Worm (Caenorhabditis elegans) whole organism, L4 larva: ENCODE results near the gene C05G5.5.

Experiments used
- F44E2.7 ChIP-seq: fragments of 200-800 bp; sonication (Bioruptor generic); IDR thresholded peaks from 2 replicates; pipeline ENCODE4 v2.1.2; 2022; ENCODE audit warnings: missing genetic modification characterization, missing compliant biosample characterization
- R02D3.7 ChIP-seq: fragments of 150-350 bp; sonication (generic microtip); optimal IDR thresholded peaks from 3 replicates; lab custom pipeline; 2014; ENCODE audit warnings: missing biosample characterization, missing genetic modification characterization
- T26A8.4 ChIP-seq: fragments of 200-800 bp; sonication (Bioruptor generic); IDR thresholded peaks from 2 replicates; pipeline ENCODE4 v1.3.6; 2022; ENCODE audit warnings: missing genetic modification characterization, missing compliant biosample characterization
- Y48G9A.11 ChIP-seq: fragments of 200-800 bp; sonication (Bioruptor generic); IDR thresholded peaks from 2 replicates; pipeline ENCODE4 v1.3.6; 2022; ENCODE audit warnings: missing genetic modification reagents, missing genetic modification characterization, missing compliant biosample characterization
- Y75B8A.6 ChIP-seq: fragments of 200-800 bp; sonication (Bioruptor generic); IDR thresholded peaks from 2 replicates; pipeline ENCODE4 v1.3.6; 2022; ENCODE audit warnings: missing genetic modification reagents, missing genetic modification characterization, missing compliant biosample characterization
- ZK337.2 ChIP-seq: fragments of 200-800 bp; sonication (Bioruptor generic); IDR thresholded peaks from 2 replicates; pipeline ENCODE4 v1.3.6; 2022; ENCODE audit warnings: missing genetic modification reagents, missing genetic modification characterization, missing compliant biosample characterization
- ZK546.5 ChIP-seq, 2 experiments: sonication (generic microtip); optimal IDR thresholded peaks; 2 replicates each; lab custom pipeline; 2017; ENCODE audit warnings: missing biosample characterization in 2 of 2, missing genetic modification characterization in 2 of 2
- aha-1 ChIP-seq: fragments of 150-350 bp; peaks from one replicate; lab custom pipeline; 2014; ENCODE audit warnings: missing biosample characterization, missing genetic modification characterization
- ceh-28 ChIP-seq: fragments of 150-350 bp; optimal IDR thresholded peaks from 2 replicates; lab custom pipeline; 2014; ENCODE audit warnings: missing biosample characterization, missing genetic modification reagents, missing genetic modification characterization
- ceh-62 ChIP-seq: sonication (generic microtip); optimal IDR thresholded peaks from 2 replicates; lab custom pipeline; 2017; ENCODE audit warnings: missing biosample characterization, missing genetic modification characterization
- ceh-82 ChIP-seq: sonication (generic microtip); optimal IDR thresholded peaks from 2 replicates; lab custom pipeline; 2017; ENCODE audit warnings: missing biosample characterization, missing genetic modification characterization
- cey-2 ChIP-seq: sonication (generic microtip); optimal IDR thresholded peaks from 3 replicates; lab custom pipeline; 2017; ENCODE audit warnings: missing genetic modification characterization, mild to moderate bottlenecking, missing compliant biosample characterization, antibody characterized with exemption, borderline replicate concordance; ENCODE audit not compliant: insufficient read depth
- daf-12 ChIP-seq: fragments of 150-350 bp; optimal IDR thresholded peaks from 2 replicates; lab custom pipeline; 2014; ENCODE audit warnings: missing biosample characterization, missing genetic modification reagents, missing genetic modification characterization
- daf-8 ChIP-seq: fragments of 200-800 bp; sonication (Bioruptor generic); IDR thresholded peaks from 2 replicates; pipeline ENCODE4 v1.3.6; 2022; ENCODE audit warnings: missing genetic modification characterization, missing compliant biosample characterization
- dmd-6 ChIP-seq: fragments of 200-800 bp; sonication (Bioruptor generic); IDR thresholded peaks from 2 replicates; pipeline ENCODE4 v1.3.6; 2022; ENCODE audit warnings: missing genetic modification reagents, missing genetic modification characterization, missing compliant biosample characterization
- dpl-1 ChIP-seq: fragments of 150-350 bp; optimal IDR thresholded peaks from 2 replicates; lab custom pipeline; 2014; ENCODE audit warnings: missing biosample characterization, missing genetic modification reagents, missing genetic modification characterization
- dve-1 ChIP-seq: sonication (generic microtip); optimal IDR thresholded peaks from 2 replicates; lab custom pipeline; 2017; ENCODE audit warnings: antibody characterized with exemption, mild to moderate bottlenecking, missing genetic modification characterization, missing compliant biosample characterization; ENCODE audit not compliant: insufficient read depth
- egl-27 ChIP-seq: sonication (generic microtip); optimal IDR thresholded peaks from 3 replicates; lab custom pipeline; 2017; ENCODE audit warnings: missing biosample characterization, missing genetic modification reagents, missing genetic modification characterization
- egl-43 ChIP-seq: fragments of 200-800 bp; sonication (Bioruptor generic); IDR thresholded peaks from 2 replicates; pipeline ENCODE4 v1.3.6; 2022; ENCODE audit warnings: missing genetic modification reagents, missing genetic modification characterization, missing compliant biosample characterization
- fkh-10 ChIP-seq: fragments of 150-350 bp; optimal IDR thresholded peaks from 2 replicates; lab custom pipeline; 2014; ENCODE audit warnings: missing biosample characterization, missing genetic modification reagents, missing genetic modification characterization
- fos-1 ChIP-seq: fragments of 150-350 bp; optimal IDR thresholded peaks from 2 replicates; lab custom pipeline; 2014; ENCODE audit warnings: missing biosample characterization, missing genetic modification characterization
- hmg-1.1 ChIP-seq: fragments of 200-800 bp; sonication (Bioruptor generic); IDR thresholded peaks from 2 replicates; pipeline ENCODE4 v1.3.6; 2022; ENCODE audit warnings: missing genetic modification reagents, missing genetic modification characterization, missing compliant biosample characterization
- lim-7 ChIP-seq: fragments of 200-800 bp; sonication (Bioruptor generic); IDR thresholded peaks from 2 replicates; pipeline ENCODE4 v1.3.6; 2022; ENCODE audit warnings: missing genetic modification characterization, missing compliant biosample characterization
- lin-1 ChIP-seq: fragments of 200-800 bp; sonication (Bioruptor generic); IDR thresholded peaks from 2 replicates; pipeline ENCODE4 v1.3.6; 2022; ENCODE audit warnings: missing genetic modification reagents, missing genetic modification characterization, missing compliant biosample characterization
- lin-13 ChIP-seq: fragments of 150-350 bp; optimal IDR thresholded peaks from 2 replicates; lab custom pipeline; 2014; ENCODE audit warnings: missing biosample characterization, missing genetic modification reagents, missing genetic modification characterization
- lin-15B ChIP-seq: fragments of 150-350 bp; sonication (generic microtip); optimal IDR thresholded peaks from 3 replicates; lab custom pipeline; 2014; ENCODE audit warnings: missing biosample characterization, missing genetic modification characterization
- lin-38 ChIP-seq: fragments of 200-800 bp; sonication (Bioruptor generic); IDR thresholded peaks from 2 replicates; pipeline ENCODE4 v1.3.6; 2022; ENCODE audit warnings: missing genetic modification reagents, missing genetic modification characterization, missing compliant biosample characterization
- lir-3 ChIP-seq: sonication (generic microtip); optimal IDR thresholded peaks from 2 replicates; lab custom pipeline; 2016; ENCODE audit warnings: mild to moderate bottlenecking, missing genetic modification characterization, missing compliant biosample characterization
- lsy-2 ChIP-seq, 2 experiments: fragments of 150-350 bp in 1 of 2; sonication (generic microtip) in 1 of 2; optimal IDR thresholded peaks; 2 replicates each; lab custom pipeline; 2014 to 2017; ENCODE audit warnings: missing biosample characterization in 2 of 2, missing genetic modification characterization in 2 of 2
- madf-5 ChIP-seq, 2 experiments: fragments of 200-800 bp; sonication (Bioruptor generic); IDR thresholded peaks; 2 replicates each; pipeline ENCODE4 v1.3.6; 2022; ENCODE audit warnings: missing compliant biosample characterization in 2 of 2, missing genetic modification characterization in 2 of 2
- mdl-1 ChIP-seq, 2 experiments: fragments of 150-350 bp in 1 of 2; sonication (generic microtip) in 1 of 2; optimal IDR thresholded peaks; 2 replicates each; lab custom pipeline; 2014 to 2017; ENCODE audit warnings: missing biosample characterization in 2 of 2, missing genetic modification characterization in 2 of 2
- mdt-29 ChIP-seq: fragments of 200-800 bp; sonication (Bioruptor generic); IDR thresholded peaks from 2 replicates; pipeline ENCODE4 v1.3.6; 2022; ENCODE audit warnings: missing genetic modification reagents, missing genetic modification characterization, missing compliant biosample characterization
- mep-1 ChIP-seq: fragments of 150-350 bp; sonication (generic microtip); optimal IDR thresholded peaks from 3 replicates; lab custom pipeline; 2014; ENCODE audit warnings: missing biosample characterization, missing genetic modification characterization
- mes-2 ChIP-seq: sonication (generic microtip); optimal IDR thresholded peaks from 2 replicates; lab custom pipeline; 2016; ENCODE audit warnings: missing genotype, mild to moderate bottlenecking, missing genetic modification characterization, missing compliant biosample characterization; ENCODE audit not compliant: poor library complexity, severe bottlenecking
- mxl-2 ChIP-seq: fragments of 200-800 bp; sonication (Bioruptor generic); conservative IDR thresholded peaks from 2 replicates; pipeline ENCODE4 v1.3.6; 2022; ENCODE audit warnings: missing genetic modification reagents, missing genetic modification characterization, missing compliant biosample characterization
- nhr-10 ChIP-seq: fragments of 150-350 bp; optimal IDR thresholded peaks from 2 replicates; lab custom pipeline; 2014; ENCODE audit warnings: missing biosample characterization, missing genetic modification characterization
- nhr-102 ChIP-seq: sonication (generic microtip); optimal IDR thresholded peaks from 2 replicates; lab custom pipeline; 2016; ENCODE audit warnings: mild to moderate bottlenecking, missing genetic modification characterization, moderate library complexity, missing compliant biosample characterization
- nhr-237 ChIP-seq: sonication (generic microtip); optimal IDR thresholded peaks from 2 replicates; lab custom pipeline; 2017; ENCODE audit warnings: missing biosample characterization, missing genetic modification characterization
- nhr-25 ChIP-seq: sonication (generic microtip); optimal IDR thresholded peaks from 2 replicates; lab custom pipeline; 2017; ENCODE audit warnings: missing genetic modification characterization, mild to moderate bottlenecking, missing compliant biosample characterization, antibody characterized with exemption, moderate library complexity, borderline replicate concordance; ENCODE audit not compliant: insufficient read depth
- nhr-28 ChIP-seq: fragments of 150-350 bp; optimal IDR thresholded peaks from 2 replicates; lab custom pipeline; 2014; ENCODE audit warnings: missing biosample characterization, missing genetic modification characterization
- nhr-41 ChIP-seq: fragments of 200-800 bp; sonication (Bioruptor generic); IDR thresholded peaks from 2 replicates; pipeline ENCODE4 v1.3.6; 2022; ENCODE audit warnings: missing genetic modification reagents, missing genetic modification characterization, missing compliant biosample characterization
- nhr-48 ChIP-seq: sonication (generic microtip); optimal IDR thresholded peaks from 2 replicates; lab custom pipeline; 2016; ENCODE audit warnings: mild to moderate bottlenecking, missing genetic modification characterization, missing compliant biosample characterization
- nhr-6 ChIP-seq: fragments of 150-350 bp; optimal IDR thresholded peaks from 2 replicates; lab custom pipeline; 2014; ENCODE audit warnings: missing biosample characterization, missing genetic modification characterization
- rbr-2 ChIP-seq: sonication (generic microtip); optimal IDR thresholded peaks from 2 replicates; lab custom pipeline; 2016; ENCODE audit warnings: missing genotype, missing genetic modification characterization, missing compliant biosample characterization
- saeg-2 ChIP-seq: fragments of 200-800 bp; sonication (Bioruptor generic); IDR thresholded peaks from 2 replicates; pipeline ENCODE4 v1.3.6; 2022; ENCODE audit warnings: missing genetic modification reagents, missing genetic modification characterization, missing compliant biosample characterization
- set-16 ChIP-seq: fragments of 200-800 bp; sonication (Bioruptor generic); IDR thresholded peaks from 2 replicates; pipeline ENCODE4 v1.3.6; 2022; ENCODE audit warnings: missing genetic modification reagents, missing genetic modification characterization, missing compliant biosample characterization
- snpc-4 ChIP-seq: fragments of 150-350 bp; optimal IDR thresholded peaks from 2 replicates; lab custom pipeline; 2014; ENCODE audit warnings: missing biosample characterization, missing genetic modification characterization
- unc-130 ChIP-seq: sonication (generic microtip); optimal IDR thresholded peaks from 2 replicates; lab custom pipeline; 2016; ENCODE audit warnings: missing genetic modification reagents, missing genetic modification characterization, missing compliant biosample characterization
- unc-39 ChIP-seq: sonication (generic microtip); optimal IDR thresholded peaks from 2 replicates; lab custom pipeline; 2017; ENCODE audit warnings: missing biosample characterization, missing genetic modification characterization
- unc-62 ChIP-seq, 3 experiments: fragments of 150-350 bp in 1 of 3; sonication (generic microtip); optimal IDR thresholded peaks in 2 of 3; peaks in 1 of 3; 1 replicate in 1 of 3; 2 replicates in 2 of 3; lab custom pipeline; 2014 to 2017; ENCODE audit warnings: missing biosample characterization in 3 of 3, missing genetic modification characterization in 3 of 3, missing genetic modification reagents in 3 of 3, missing genotype in 1 of 3
- zag-1 ChIP-seq: fragments of 150-350 bp; optimal IDR thresholded peaks from 2 replicates; lab custom pipeline; 2014; ENCODE audit warnings: missing biosample characterization, missing genetic modification characterization
- zip-2 ChIP-seq: fragments of 150-350 bp; optimal IDR thresholded peaks from 2 replicates; lab custom pipeline; 2014; ENCODE audit warnings: missing biosample characterization, missing genetic modification characterization

C05G5.5 gene

ce11 chrX:14810718-14811117 lies 49.8 kb upstream of the C05G5.5 start, which contains the start of gene atf-4 (continued):
- TF ChIP-seq fkh-10 = no peak
- no peak for TF ChIP-seq egl-27
- TF ChIP-seq dpl-1 (GFP tag; lab: Kevin White, UChicago) = peak; percentile 68
- TF ChIP-seq nhr-6 (tag; lab: Kevin White, UChicago) = no peak
- no peak for TF ChIP-seq Y48G9A.11 (GFP tag; lab: Robert Waterston, UW)
- TF ChIP-seq ceh-82 (tag; lab: Kevin White, UChicago) = no peak
- peak; percentile 52 for TF ChIP-seq mes-2 (tag; lab: Kevin White, UChicago)
- no peak for TF ChIP-seq ceh-62 (tag; lab: Kevin White, UChicago)
- no peak for TF ChIP-seq lim-7 (GFP tag; lab: Robert Waterston, UW)
- TF ChIP-seq unc-130 = no peak
- TF ChIP-seq snpc-4 (tag; lab: Kevin White, UChicago) = no peak
- no peak for TF ChIP-seq unc-39
- peak; percentile 47 to 73 for TF ChIP-seq lsy-2 (tag; optimal IDR thresholded peaks at IDR 0.05; lab: Kevin White, UChicago)
- no peak for TF ChIP-seq mxl-2 (GFP tag; lab: Robert Waterston, UW)
- TF ChIP-seq nhr-10 = peak; percentile 72
- TF ChIP-seq R02D3.7 (tag; lab: Kevin White, UChicago) = no peak
- TF ChIP-seq rbr-2 (tag; lab: Kevin White, UChicago) = peak; percentile 16
- TF ChIP-seq ZK337.2 (GFP tag; lab: Robert Waterston, UW) = no peak
- no peak for TF ChIP-seq nhr-25 (tag; lab: Kevin White, UChicago)
- no peak for TF ChIP-seq lin-15B
- TF ChIP-seq mdl-1 (tag; optimal IDR thresholded peaks at IDR 0.05; lab: Kevin White, UChicago) = peak; percentile 81 to 95
- peak; percentile 87 for TF ChIP-seq dmd-6 (GFP tag; lab: Robert Waterston, UW)
- no peak for TF ChIP-seq unc-62 (GFP tag; optimal IDR thresholded peaks at IDR 0.05 in 1 of 2; lab: Kevin White, UChicago)
- no peak for TF ChIP-seq unc-62 (tag; optimal IDR thresholded peaks at IDR 0.05; lab: Kevin White, UChicago)
- TF ChIP-seq mep-1 = peak; percentile 75
- TF ChIP-seq nhr-48 (tag; lab: Kevin White, UChicago) = peak; percentile 82
- TF ChIP-seq ZK546.5 (tag; optimal IDR thresholded peaks at IDR 0.05; lab: Kevin White, UChicago) = no peak
- peak; percentile 38 for TF ChIP-seq nhr-102
- TF ChIP-seq daf-8 (GFP tag; lab: Robert Waterston, UW) = no peak
- TF ChIP-seq egl-43 (GFP tag; lab: Robert Waterston, UW) = peak; percentile 34; the same call in 1 of the 2 replicates
- no peak for TF ChIP-seq lir-3 (tag; lab: Kevin White, UChicago)
- TF ChIP-seq nhr-237 (tag; lab: Kevin White, UChicago) = no peak
- TF ChIP-seq lin-13 (GFP tag; lab: Kevin White, UChicago) = peak; percentile 24
- TF ChIP-seq cey-2 (tag; lab: Kevin White, UChicago) = no peak
- TF ChIP-seq madf-5 (GFP tag; IDR thresholded peaks at IDR 0.05; lab: Robert Waterston, UW) = no peak
- TF ChIP-seq hmg-1.1 (GFP tag; lab: Robert Waterston, UW) = peak; percentile 36; the same call in 1 of the 2 replicates
- no peak for TF ChIP-seq daf-12
- TF ChIP-seq ceh-28 (tag; lab: Kevin White, UChicago) = peak; percentile 48
- TF ChIP-seq lin-1 = peak; percentile 68
- no peak for TF ChIP-seq saeg-2 (GFP tag; lab: Robert Waterston, UW)
- no peak for TF ChIP-seq lin-38 (GFP tag; lab: Robert Waterston, UW)
- no peak for TF ChIP-seq mdt-29 (GFP tag; lab: Robert Waterston, UW)
- no peak for TF ChIP-seq zag-1 (tag; lab: Kevin White, UChicago)
- peak; percentile 86 for TF ChIP-seq nhr-28 (tag; lab: Kevin White, UChicago)
- TF ChIP-seq Y75B8A.6 (GFP tag; lab: Robert Waterston, UW) = no peak
- no peak for TF ChIP-seq zip-2 (tag; lab: Kevin White, UChicago)
- TF ChIP-seq fos-1 (tag; lab: Kevin White, UChicago) = no peak
- peak; percentile 91 for TF ChIP-seq dve-1
- no peak for TF ChIP-seq set-16
- TF ChIP-seq aha-1 (tag; lab: Kevin White, UChicago) = peak; percentile 51
- TF ChIP-seq F44E2.7 = no peak
- TF ChIP-seq nhr-41 = no peak
- peak; percentile 62; the same call in 1 of the 2 replicates for TF ChIP-seq T26A8.4 (GFP tag; lab: Robert Waterston, UW)
